Fruit fly (Drosophila melanogaster) whole organism, embryonic: ENCODE results near the gene CG3862.
A peak's percentile ranks its signal among the peaks of the same experiment; 100 is the strongest.

Source experiments
- Ada2b ChIP-seq: fragments of 200-800 bp; sonication (Bioruptor generic); IDR thresholded peaks from 2 replicates; pipeline ENCODE4 v1.3.6; 2022; ENCODE audit warnings: missing biosample characterization, missing genetic modification characterization
- Atf3 ChIP-seq: fragments of 200-800 bp; sonication (Bioruptor generic); optimal IDR thresholded peaks from 3 replicates; lab custom pipeline; 2016; ENCODE audit warnings: missing biosample characterization, missing genetic modification characterization
- Bteb2 ChIP-seq: fragments of 200-800 bp; sonication (Bioruptor generic); optimal IDR thresholded peaks from 2 replicates; lab custom pipeline; 2016; ENCODE audit warnings: missing biosample characterization, missing genetic modification characterization
- CG1024 ChIP-seq: fragments of 200-800 bp; sonication (Bioruptor generic); IDR thresholded peaks from 2 replicates; pipeline ENCODE4 v1.3.6; 2022; ENCODE audit warnings: missing biosample characterization, missing genetic modification characterization
- CG10543 ChIP-seq: fragments of 200-800 bp; sonication (Bioruptor generic); optimal IDR thresholded peaks from 3 replicates; lab custom pipeline; 2017; ENCODE audit warnings: missing biosample characterization, mild to moderate bottlenecking, missing genetic modification characterization, moderate library complexity
- CG12104 ChIP-seq: fragments of 200-800 bp; sonication (Bioruptor generic); optimal IDR thresholded peaks from 3 replicates; lab custom pipeline; 2016; ENCODE audit warnings: missing biosample characterization, missing genetic modification characterization
- CG14965 ChIP-seq: fragments of 200-800 bp; sonication (Bioruptor generic); optimal IDR thresholded peaks from 2 replicates; lab custom pipeline; 2016; ENCODE audit warnings: missing biosample characterization, missing genetic modification characterization, borderline replicate concordance
- CG1602 ChIP-seq: fragments of 200-800 bp; sonication (Bioruptor generic); optimal IDR thresholded peaks from 3 replicates; lab custom pipeline; 2016; ENCODE audit warnings: missing biosample characterization, missing genetic modification characterization
- CG16779 ChIP-seq: fragments of 200-800 bp; sonication (Bioruptor generic); IDR thresholded peaks from 2 replicates; pipeline ENCODE4 v1.3.6; 2022; ENCODE audit warnings: missing biosample characterization, missing genetic modification characterization
- CG17186 ChIP-seq: fragments of 200-800 bp; sonication (Bioruptor generic); optimal IDR thresholded peaks from 3 replicates; lab custom pipeline; 2017; ENCODE audit warnings: missing biosample characterization, missing genetic modification reagents, missing genetic modification characterization
- CG17802 ChIP-seq: fragments of 200-800 bp; sonication (Bioruptor generic); optimal IDR thresholded peaks from 2 replicates; lab custom pipeline; 2018; ENCODE audit warnings: missing biosample characterization, mild to moderate bottlenecking, missing genetic modification characterization, moderate library complexity
- CG2202 ChIP-seq: fragments of 200-800 bp; sonication (Bioruptor generic); optimal IDR thresholded peaks from 2 replicates; lab custom pipeline; 2018; ENCODE audit warnings: missing biosample characterization, mild to moderate bottlenecking, missing genetic modification characterization
- CG2678 ChIP-seq: fragments of 200-800 bp; sonication (Bioruptor generic); optimal IDR thresholded peaks from 3 replicates; lab custom pipeline; 2019; ENCODE audit warnings: missing biosample characterization, mild to moderate bottlenecking, missing genetic modification characterization, moderate library complexity
- CG30403 ChIP-seq: fragments of 200-800 bp; sonication (Bioruptor generic); optimal IDR thresholded peaks from 3 replicates; lab custom pipeline; 2016; ENCODE audit warnings: missing biosample characterization, missing genetic modification characterization
- CG4404 ChIP-seq: fragments of 200-800 bp; sonication (Bioruptor generic); IDR thresholded peaks from 2 replicates; pipeline ENCODE4 v1.3.6; 2022; ENCODE audit warnings: missing biosample characterization, missing genetic modification characterization
- CG4820 ChIP-seq: fragments of 200-800 bp; sonication (Bioruptor generic); optimal IDR thresholded peaks from 3 replicates; lab custom pipeline; 2016; ENCODE audit warnings: missing biosample characterization, missing genetic modification characterization
- CG7271 ChIP-seq: fragments of 200-800 bp; sonication (Bioruptor generic); optimal IDR thresholded peaks from 2 replicates; lab custom pipeline; 2018; ENCODE audit warnings: missing biosample characterization, mild to moderate bottlenecking, missing genetic modification characterization, moderate library complexity
- CG7786 ChIP-seq: fragments of 200-800 bp; sonication (Bioruptor generic); optimal IDR thresholded peaks from 2 replicates; lab custom pipeline; 2016; ENCODE audit warnings: missing biosample characterization, missing genetic modification characterization
- CG9727 ChIP-seq: fragments of 200-800 bp; sonication (Bioruptor generic); optimal IDR thresholded peaks from 3 replicates; lab custom pipeline; 2017; ENCODE audit warnings: missing biosample characterization, mild to moderate bottlenecking, missing genetic modification characterization
- CHES-1-like ChIP-seq: fragments of 200-800 bp; sonication (Bioruptor generic); optimal IDR thresholded peaks from 2 replicates; lab custom pipeline; 2016; ENCODE audit warnings: missing biosample characterization, missing genetic modification characterization
- Dfd ChIP-seq, 2 experiments: fragments of >200 bp; optimal IDR thresholded peaks; 2 replicates each; lab custom pipeline; 2017; ENCODE audit warnings: missing biosample characterization in 2 of 2, missing genetic modification characterization in 2 of 2
- Dip2 ChIP-seq: fragments of 200-800 bp; sonication (Bioruptor generic); IDR thresholded peaks from 2 replicates; pipeline ENCODE4 v1.3.6; 2022; ENCODE audit warnings: missing biosample characterization, missing genetic modification characterization
- HLH3B ChIP-seq: fragments of 200-800 bp; sonication (Bioruptor generic); IDR thresholded peaks from 2 replicates; pipeline ENCODE4 v1.3.6; 2022; ENCODE audit warnings: missing biosample characterization, missing genetic modification characterization
- HLH4C ChIP-seq: fragments of 200-800 bp; sonication (Bioruptor generic); IDR thresholded peaks from 3 replicates; pipeline ENCODE4 v1.3.6; 2022; ENCODE audit warnings: missing biosample characterization, missing genetic modification characterization; ENCODE audit not compliant: partially characterized antibody
- Hand ChIP-seq: fragments of 200-800 bp; sonication (Bioruptor generic); optimal IDR thresholded peaks from 2 replicates; lab custom pipeline; 2017; ENCODE audit warnings: mild to moderate bottlenecking, missing biosample characterization, missing genetic modification reagents, missing genetic modification characterization
- Kr ChIP-seq: fragments of 200-800 bp; sonication (Bioruptor generic); optimal IDR thresholded peaks from 2 replicates; lab custom pipeline; 2017; ENCODE audit warnings: missing biosample characterization, mild to moderate bottlenecking, missing genetic modification characterization
- MBD-R2 ChIP-seq: fragments of 200-800 bp; sonication (Bioruptor generic); IDR thresholded peaks from 2 replicates; pipeline ENCODE4 v1.3.6; 2022; ENCODE audit warnings: missing biosample characterization, missing genetic modification characterization
- Sin3A ChIP-seq: fragments of >200 bp; optimal IDR thresholded peaks from 2 replicates; lab custom pipeline; 2018
- Sry-β ChIP-seq: fragments of 200-800 bp; sonication (Bioruptor generic); optimal IDR thresholded peaks from 2 replicates; lab custom pipeline; 2018; ENCODE audit warnings: missing biosample characterization, mild to moderate bottlenecking, missing genetic modification characterization, moderate library complexity
- Xrp1 ChIP-seq: fragments of 200-800 bp; sonication (Bioruptor generic); IDR thresholded peaks from 2 replicates; pipeline ENCODE4 v1.3.6; 2022; ENCODE audit warnings: missing biosample characterization, missing genetic modification characterization
- ara ChIP-seq: fragments of 200-800 bp; sonication (Bioruptor generic); IDR thresholded peaks from 2 replicates; pipeline ENCODE4 v1.3.6; 2022; ENCODE audit warnings: missing biosample characterization, missing genetic modification characterization
- ash1 ChIP-seq: fragments of 200-800 bp; sonication (Bioruptor generic); optimal IDR thresholded peaks from 2 replicates; lab custom pipeline; 2018; ENCODE audit warnings: missing biosample characterization, mild to moderate bottlenecking, missing genetic modification characterization
- bbx ChIP-seq: fragments of 200-800 bp; sonication (Bioruptor generic); IDR thresholded peaks from 2 replicates; pipeline ENCODE4 v1.3.6; 2022; ENCODE audit warnings: missing biosample characterization, missing genetic modification characterization; ENCODE audit not compliant: partially characterized antibody
- cad ChIP-seq: fragments of >200 bp; optimal IDR thresholded peaks from 2 replicates; lab custom pipeline; 2017; ENCODE audit warnings: missing biosample characterization, missing genetic modification characterization
- crp ChIP-seq, 2 experiments: fragments of 200-800 bp; sonication (Bioruptor generic); optimal IDR thresholded peaks; 2 replicates in 1 of 2; 3 replicates in 1 of 2; lab custom pipeline; 2017; ENCODE audit warnings: missing biosample characterization in 2 of 2, missing genetic modification characterization in 2 of 2, mild to moderate bottlenecking in 1 of 2, moderate library complexity in 1 of 2
- dmrt99B ChIP-seq: fragments of 200-800 bp; sonication (Bioruptor generic); optimal IDR thresholded peaks from 2 replicates; lab custom pipeline; 2018; ENCODE audit warnings: missing biosample characterization, mild to moderate bottlenecking, missing genetic modification characterization, moderate library complexity
- fd64A ChIP-seq: fragments of 200-800 bp; sonication (Bioruptor generic); optimal IDR thresholded peaks from 3 replicates; lab custom pipeline; 2018; ENCODE audit warnings: missing biosample characterization, mild to moderate bottlenecking, missing genetic modification characterization
- gem ChIP-seq: fragments of 200-800 bp; sonication (Bioruptor generic); optimal IDR thresholded peaks from 2 replicates; lab custom pipeline; 2019; ENCODE audit warnings: missing biosample characterization, mild to moderate bottlenecking, missing genetic modification characterization, moderate library complexity
- grn ChIP-seq: fragments of 200-800 bp; sonication (Bioruptor generic); optimal IDR thresholded peaks from 3 replicates; lab custom pipeline; 2017; ENCODE audit warnings: missing biosample characterization, missing genetic modification characterization
- nau ChIP-seq: fragments of 200-800 bp; sonication (Bioruptor generic); optimal IDR thresholded peaks from 3 replicates; lab custom pipeline; 2017; ENCODE audit warnings: missing biosample characterization, mild to moderate bottlenecking, missing genetic modification characterization, missing genetic modification reagents
- p53 ChIP-seq: fragments of 200-800 bp; sonication (Bioruptor generic); optimal IDR thresholded peaks from 2 replicates; lab custom pipeline; 2016; ENCODE audit warnings: missing biosample characterization, missing genetic modification characterization
- pum ChIP-seq: fragments of 200-800 bp; sonication (Bioruptor generic); optimal IDR thresholded peaks from 2 replicates; lab custom pipeline; 2016; ENCODE audit warnings: missing biosample characterization, missing genetic modification characterization
- sc ChIP-seq, 3 experiments: fragments of >200 bp in 2 of 3; fragments of 200-800 bp in 1 of 3; sonication (Bioruptor generic) in 1 of 3; optimal IDR thresholded peaks; 2 replicates in 2 of 3; 3 replicates in 1 of 3; lab custom pipeline; 2017; ENCODE audit warnings: mild to moderate bottlenecking in 1 of 3, missing biosample characterization in 1 of 3, missing genetic modification characterization in 1 of 3, missing genetic modification reagents in 1 of 3
- scrt ChIP-seq: fragments of 200-800 bp; sonication (Bioruptor generic); optimal IDR thresholded peaks from 2 replicates; lab custom pipeline; 2018; ENCODE audit warnings: missing biosample characterization, mild to moderate bottlenecking, missing genetic modification characterization, moderate library complexity
- sna ChIP-seq: fragments of 200-800 bp; sonication (Bioruptor generic); IDR thresholded peaks from 2 replicates; pipeline ENCODE4 v1.3.6; 2022; ENCODE audit warnings: missing biosample characterization, missing genetic modification characterization; ENCODE audit not compliant: partially characterized antibody
- sr ChIP-seq: fragments of 200-800 bp; sonication (Bioruptor generic); IDR thresholded peaks from 3 replicates; pipeline ENCODE4 v1.3.6; 2022; ENCODE audit warnings: missing biosample characterization, missing genetic modification characterization
- tll ChIP-seq, 2 experiments: fragments of 200-800 bp in 1 of 2; fragments of >200 bp in 1 of 2; sonication (Bioruptor generic) in 1 of 2; optimal IDR thresholded peaks; 2 replicates each; lab custom pipeline; 2017 to 2019; ENCODE audit warnings: missing biosample characterization in 2 of 2, missing genetic modification characterization in 2 of 2, mild to moderate bottlenecking in 1 of 2, moderate library complexity in 1 of 2
- vnd ChIP-seq: fragments of 200-800 bp; sonication (Bioruptor generic); IDR thresholded peaks from 3 replicates; pipeline ENCODE4 v1.3.6; 2022; ENCODE audit warnings: missing biosample characterization, missing genetic modification characterization; ENCODE audit not compliant: partially characterized antibody
- wdn ChIP-seq: fragments of 200-800 bp; sonication (Bioruptor generic); IDR thresholded peaks from 2 replicates; pipeline ENCODE4 v1.3.6; 2022; ENCODE audit warnings: missing biosample characterization, missing genetic modification characterization
- zen2 ChIP-seq: fragments of 200-800 bp; sonication (Bioruptor generic); IDR thresholded peaks from 3 replicates; pipeline ENCODE4 v1.3.6; 2022; ENCODE audit warnings: missing biosample characterization, missing genetic modification characterization; ENCODE audit not compliant: partially characterized antibody

CG3862 gene

dm6 chr2L:865851-866250 lies 40.2 kb upstream of the CG3862 start (continued):
- TF ChIP-seq CG7271 (tag; lab: Kevin White, UChicago) (peak; percentile 90), CG16779 (GFP tag; lab: Robert Waterston, UW) (peak; percentile 95), nau (GFP tag; lab: Kevin White, UChicago) (peak; percentile 92), Atf3 (GFP tag; lab: Kevin White, UChicago) (peak; percentile 87), CG2202 (tag; lab: Kevin White, UChicago) (peak; percentile 92), Dip2 (GFP tag; lab: Robert Waterston, UW) (peak; percentile 63), HLH4C (GFP tag; lab: Robert Waterston, UW) (no peak), vnd (no peak), fd64A (GFP tag; lab: Kevin White, UChicago) (peak; percentile 91), dmrt99B (peak; percentile 98), Sry-β (GFP tag; lab: Kevin White, UChicago) (peak; percentile 52), Sin3A (lab: Kevin White, UChicago) (no peak), HLH3B (GFP tag; lab: Robert Waterston, UW) (peak; percentile 95), crp (GFP tag; optimal IDR thresholded peaks at IDR 0.05; lab: Kevin White, UChicago) (peak in 1 of 2 experiments; percentile 66), Ada2b (GFP tag; lab: Robert Waterston, UW) (peak; percentile 97), CG17802 (tag; lab: Kevin White, UChicago) (peak; percentile 87), Kr (GFP tag; lab: Kevin White, UChicago) (peak; percentile 43), CG17186 (GFP tag; lab: Kevin White, UChicago) (peak; percentile 89), CG14965 (peak; percentile 72), Dfd (GFP tag; optimal IDR thresholded peaks at IDR 0.05; lab: Kevin White, UChicago) (peak in 1 of 2 experiments; percentile 4), CG12104 (peak; percentile 95), gem (tag; lab: Kevin White, UChicago) (peak; percentile 97), CHES-1-like (GFP tag; lab: Kevin White, UChicago) (peak; percentile 92), CG9727 (GFP tag; lab: Kevin White, UChicago) (peak; percentile 97), CG4404 (peak; percentile 94), wdn (GFP tag; lab: Robert Waterston, UW) (peak; percentile 93), zen2 (no peak), ara (GFP tag; lab: Robert Waterston, UW) (peak; percentile 97), grn (GFP tag; lab: Kevin White, UChicago) (peak; percentile 86), Xrp1 (peak; percentile 97), CG7786 (GFP tag; lab: Kevin White, UChicago) (peak; percentile 94), CG30403 (GFP tag; lab: Kevin White, UChicago) (peak; percentile 98), CG2678 (tag; lab: Kevin White, UChicago) (peak; percentile 97), Bteb2 (GFP tag; lab: Kevin White, UChicago) (peak; percentile 94), sr (GFP tag; lab: Robert Waterston, UW) (peak; percentile 88; the same call in 2 of the 3 replicates), bbx (GFP tag; lab: Robert Waterston, UW) (no peak), CG1024 (GFP tag; lab: Robert Waterston, UW) (peak; percentile 90), sc (optimal IDR thresholded peaks at IDR 0.05; lab: Kevin White, UChicago) (no peak), sc (GFP tag; optimal IDR thresholded peaks at IDR 0.05; lab: Kevin White, UChicago) (peak; percentile 90), CG10543 (GFP tag; lab: Kevin White, UChicago) (peak; percentile 85), tll (GFP tag; optimal IDR thresholded peaks at IDR 0.05; lab: Kevin White, UChicago) (peak in 1 of 2 experiments; percentile 71), pum (GFP tag; lab: Kevin White, UChicago) (peak; percentile 95), CG1602 (GFP tag; lab: Kevin White, UChicago) (peak; percentile 94), MBD-R2 (GFP tag; lab: Robert Waterston, UW) (peak; percentile 91), CG4820 (GFP tag; lab: Kevin White, UChicago) (peak; percentile 96), p53 (peak; percentile 68), sna (GFP tag; lab: Robert Waterston, UW) (no peak), cad (GFP tag; lab: Kevin White, UChicago) (no peak), Hand (GFP tag; lab: Kevin White, UChicago) (peak; percentile 89), ash1 (GFP tag; lab: Kevin White, UChicago) (peak; percentile 92), scrt (GFP tag; lab: Kevin White, UChicago) (peak; percentile 92)
